Worm (Caenorhabditis elegans) whole organism, L3 larva: ENCODE data around the gene msp-55.
A peak's percentile ranks its signal among the peaks of the same experiment; 100 is the strongest.
"Not testable (repeated sequence)": the region's sequence is repeated elsewhere in the genome, so short reads cannot be mapped to it uniquely, and the experiment has no call there.

Experiments used
- ZK546.5 ChIP-seq: sonication (generic microtip); optimal IDR thresholded peaks from 2 replicates; lab custom pipeline; 2017; ENCODE audit warnings: missing biosample characterization, missing genetic modification characterization
- ama-1 ChIP-seq: fragments of 150-350 bp; optimal IDR thresholded peaks from 2 replicates; lab custom pipeline; 2018
- ceh-9 ChIP-seq: sonication (generic microtip); optimal IDR thresholded peaks from 2 replicates; lab custom pipeline; 2018; ENCODE audit warnings: missing biosample characterization, missing genetic modification characterization
- daf-12 ChIP-seq: fragments of 150-350 bp; optimal IDR thresholded peaks from 2 replicates; lab custom pipeline; 2014; ENCODE audit warnings: missing biosample characterization, missing genetic modification reagents, missing genetic modification characterization
- eor-1 ChIP-seq, 2 experiments: fragments of 150-350 bp; optimal IDR thresholded peaks; 2 replicates each; lab custom pipeline; 2014 to 2018; ENCODE audit warnings: missing biosample characterization in 2 of 2, missing genetic modification characterization in 2 of 2
- fkh-10 ChIP-seq: sonication (generic microtip); optimal IDR thresholded peaks from 2 replicates; lab custom pipeline; 2017; ENCODE audit warnings: missing biosample characterization, missing genetic modification reagents, missing genetic modification characterization
- fos-1 ChIP-seq: fragments of 150-350 bp; optimal IDR thresholded peaks from 2 replicates; lab custom pipeline; 2014; ENCODE audit warnings: missing biosample characterization, missing genetic modification characterization
- jun-1 ChIP-seq: fragments of 150-350 bp; optimal IDR thresholded peaks from 2 replicates; lab custom pipeline; 2014; ENCODE audit warnings: missing biosample characterization, missing genetic modification reagents, missing genetic modification characterization
- lin-15B ChIP-seq: fragments of 150-350 bp; optimal IDR thresholded peaks from 2 replicates; lab custom pipeline; 2014; ENCODE audit warnings: missing biosample characterization, missing genetic modification characterization
- lin-39 ChIP-seq: fragments of 150-350 bp; optimal IDR thresholded peaks from 2 replicates; lab custom pipeline; 2018; ENCODE audit warnings: missing biosample characterization, missing genetic modification reagents, missing genetic modification characterization
- nfya-1 ChIP-seq: sonication (generic microtip); optimal IDR thresholded peaks from 2 replicates; lab custom pipeline; 2017; ENCODE audit warnings: missing genetic modification characterization, mild to moderate bottlenecking, missing compliant biosample characterization, antibody characterized with exemption, moderate library complexity; ENCODE audit not compliant: insufficient read depth
- nhr-11 ChIP-seq: fragments of 150-350 bp; optimal IDR thresholded peaks from 2 replicates; lab custom pipeline; 2014; ENCODE audit warnings: missing biosample characterization, missing genetic modification characterization
- nhr-12 ChIP-seq: fragments of 150-350 bp; optimal IDR thresholded peaks from 2 replicates; lab custom pipeline; 2014; ENCODE audit warnings: missing biosample characterization, missing genetic modification characterization
- nhr-23 ChIP-seq: fragments of 150-350 bp; optimal IDR thresholded peaks from 2 replicates; lab custom pipeline; 2014; ENCODE audit warnings: missing biosample characterization, missing genetic modification reagents, missing genetic modification characterization
- nhr-237 ChIP-seq: fragments of 150-350 bp; optimal IDR thresholded peaks from 2 replicates; lab custom pipeline; 2014; ENCODE audit warnings: missing biosample characterization, missing genetic modification characterization
- nhr-25 ChIP-seq: sonication (generic microtip); optimal IDR thresholded peaks from 2 replicates; lab custom pipeline; 2017; ENCODE audit warnings: missing biosample characterization, missing genetic modification characterization
- nhr-28 ChIP-seq: fragments of 150-350 bp; optimal IDR thresholded peaks from 2 replicates; lab custom pipeline; 2014; ENCODE audit warnings: missing biosample characterization, missing genetic modification characterization
- nhr-76 ChIP-seq: fragments of 150-350 bp; sonication (generic microtip); optimal IDR thresholded peaks from 5 replicates; lab custom pipeline; 2014; ENCODE audit warnings: missing biosample characterization, missing genetic modification characterization
- nhr-77 ChIP-seq: fragments of 150-350 bp; optimal IDR thresholded peaks from 2 replicates; lab custom pipeline; 2014; ENCODE audit warnings: missing biosample characterization, missing genetic modification characterization
- pha-4 ChIP-seq: fragments of 150-350 bp; optimal IDR thresholded peaks from 2 replicates; lab custom pipeline; 2014; ENCODE audit warnings: missing biosample characterization, missing genetic modification reagents, missing genetic modification characterization
- pqm-1 ChIP-seq: fragments of 150-350 bp; optimal IDR thresholded peaks from 2 replicates; lab custom pipeline; 2017; ENCODE audit warnings: missing biosample characterization, missing genetic modification characterization, inconsistent platforms
- sea-2 ChIP-seq: fragments of 150-350 bp; sonication (generic microtip); optimal IDR thresholded peaks from 4 replicates; lab custom pipeline; 2014; ENCODE audit warnings: missing biosample characterization, missing genetic modification reagents, missing genetic modification characterization
- skn-1 ChIP-seq: fragments of 150-350 bp; optimal IDR thresholded peaks from 2 replicates; lab custom pipeline; 2014; ENCODE audit warnings: missing biosample characterization, missing genetic modification characterization
- snpc-4 ChIP-seq: fragments of 150-350 bp; optimal IDR thresholded peaks from 2 replicates; lab custom pipeline; 2014; ENCODE audit warnings: missing biosample characterization, missing genetic modification characterization
- tbx-2 ChIP-seq: sonication (generic microtip); optimal IDR thresholded peaks from 2 replicates; lab custom pipeline; 2016; ENCODE audit warnings: mild to moderate bottlenecking, missing genetic modification characterization, missing compliant biosample characterization
- unc-39 ChIP-seq: sonication (generic microtip); optimal IDR thresholded peaks from 4 replicates; lab custom pipeline; 2017; ENCODE audit warnings: missing biosample characterization, missing genetic modification characterization
- unc-62 ChIP-seq: fragments of 150-350 bp; sonication (generic microtip); optimal IDR thresholded peaks from 4 replicates; lab custom pipeline; 2014; ENCODE audit warnings: missing biosample characterization, missing genetic modification reagents, missing genetic modification characterization
- zag-1 ChIP-seq: fragments of 150-350 bp; optimal IDR thresholded peaks from 2 replicates; lab custom pipeline; 2014; ENCODE audit warnings: missing biosample characterization, missing genetic modification characterization
- ztf-4 ChIP-seq: fragments of 150-350 bp; optimal IDR thresholded peaks from 2 replicates; lab custom pipeline; 2014; ENCODE audit warnings: missing biosample characterization, missing genetic modification characterization

msp-55 gene

ce11 chrIV:5073836-5074235, 18.0 kb upstream of the msp-55 start:
- no peak for TF ChIP-seq nhr-237 (tag; lab: Kevin White, UChicago)
- TF ChIP-seq nhr-25 (tag; lab: Kevin White, UChicago), result peak; percentile 15
- TF ChIP-seq unc-39 (tag; lab: Kevin White, UChicago), result no peak
- TF ChIP-seq, all 47 proteins: peak for 1

- not testable (repeated sequence) for TF ChIP-seq ztf-4 (tag; lab: Kevin White, UChicago); nhr-77 (tag; lab: Kevin White, UChicago); nhr-28
Observed at ce11 chrIV:5070593-5070992, 14.8 kb upstream of the msp-55 start, which contains the start of gene C02B10.6. Gene C02B10.6 (plus strand): TSS chrIV:5070893.

- TF ChIP-seq daf-12, jun-1, nhr-11 (tag; lab: Kevin White, UChicago): not testable (repeated sequence)
Observed at ce11 chrIV:5068541-5068940, 12.7 kb upstream of the msp-55 start, which contains the start of the genes R13H9.6 and rmd-6. Gene R13H9.6 (minus strand): TSS chrIV:5068641. Gene rmd-6 (plus strand): TSS chrIV:5068845.

- not testable (repeated sequence) for TF ChIP-seq nhr-25 (tag; lab: Kevin White, UChicago); lin-39 (tag; lab: Kevin White, UChicago); pqm-1
Observed at ce11 chrIV:5066887-5067286, 11.1 kb upstream of the msp-55 start, which contains the start of gene ttbk-2.2. Gene ttbk-2.2 (minus strand): TSS chrIV:5066987.

- not testable (repeated sequence) for TF ChIP-seq zag-1; lin-15B; pha-4 (tag; lab: Kevin White, UChicago)
Observed at ce11 chrIV:5064961-5065360, 9.1 kb upstream of the msp-55 start, which contains the start of gene msp-53. Gene msp-53 (minus strand): TSS chrIV:5065061.

ce11 chrIV:5063297-5063696, 7.5 kb upstream of the msp-55 start:
- TF ChIP-seq nhr-77 (tag; lab: Kevin White, UChicago), result no peak
- peak; percentile 24 for TF ChIP-seq nfya-1 (tag; lab: Kevin White, UChicago)
- no peak for TF ChIP-seq ceh-9 (tag; lab: Kevin White, UChicago)
- TF ChIP-seq nhr-25 (tag; lab: Kevin White, UChicago), result peak; percentile 40
- no peak for TF ChIP-seq ZK546.5 (tag; lab: Kevin White, UChicago)
- TF ChIP-seq ama-1, result peak; percentile 22
- TF ChIP-seq nhr-23 (tag; lab: Kevin White, UChicago), result peak; percentile 32
- no peak for TF ChIP-seq unc-62 (GFP tag; lab: Kevin White, UChicago)
- no peak for TF ChIP-seq nhr-12 (tag; lab: Kevin White, UChicago)
- TF ChIP-seq unc-39 (tag; lab: Kevin White, UChicago), result no peak
- TF ChIP-seq skn-1 (tag; lab: Kevin White, UChicago), result no peak
- peak; percentile 95 for TF ChIP-seq snpc-4
- TF ChIP-seq pqm-1, result no peak
- no peak for TF ChIP-seq sea-2 (GFP tag; lab: Kevin White, UChicago)
- TF ChIP-seq lin-39 (tag; lab: Kevin White, UChicago), result no peak
- TF ChIP-seq nhr-28, result no peak
- TF ChIP-seq lin-15B, result no peak
- TF ChIP-seq eor-1 (tag; optimal IDR thresholded peaks at IDR 0.05; lab: Kevin White, UChicago), result no peak
- no peak for TF ChIP-seq nhr-11 (tag; lab: Kevin White, UChicago)
- no peak for TF ChIP-seq fkh-10
- no peak for TF ChIP-seq tbx-2 (tag; lab: Kevin White, UChicago)
- no peak for TF ChIP-seq nhr-76 (tag; lab: Kevin White, UChicago)

- TF ChIP-seq skn-1 (tag; lab: Kevin White, UChicago); fos-1; jun-1 (tag; lab: Kevin White, UChicago): not testable (repeated sequence)
Observed at ce11 chrIV:5062278-5062677, 6.5 kb upstream of the msp-55 start, which contains the start of gene msp-57. Gene msp-57 (plus strand): TSS chrIV:5062578.
